Worm (Caenorhabditis elegans): ENCODE data around the gene scav-4.

DNA sequence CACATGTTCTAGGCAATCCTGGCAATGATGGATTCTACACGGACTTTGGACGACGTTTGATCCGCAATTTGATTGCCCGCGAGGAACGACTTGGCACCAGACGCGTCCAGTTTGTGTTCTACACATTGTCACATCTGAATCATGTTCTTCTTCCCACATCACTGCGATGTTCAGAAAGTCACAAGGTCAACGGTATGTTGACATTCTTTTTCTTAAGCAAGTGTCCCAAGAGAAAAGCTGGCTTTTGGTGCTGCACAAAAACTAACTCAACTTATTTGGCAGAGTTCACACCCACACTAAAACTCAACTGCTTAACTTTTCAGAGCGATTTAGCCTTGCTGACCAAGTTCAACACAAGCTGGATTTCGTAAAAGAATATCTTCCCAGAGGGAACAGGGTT lies 3.0 kb upstream of the scav-4 start:
- TF ChIP-seq nhr-76 (tag; optimal IDR thresholded peaks at IDR 0.05) (no peak), fkh-8 (tag; optimal IDR thresholded peaks at IDR 0.05) (no peak), blmp-1 (tag; optimal IDR thresholded peaks at IDR 0.05) (no peak), C04F5.9 (tag; optimal IDR thresholded peaks at IDR 0.05) (no peak), lir-3 (tag; optimal IDR thresholded peaks at IDR 0.05; ENCODE audit: poor library complexity) (no peak)

Measured in whole organism, L1 larva.